Worm (Caenorhabditis elegans) whole organism, mixed stage, embryonic: Measurements from ENCODE around the gene rml-1.

Source experiments
- M03D4.4 ChIP-seq: sonication (generic microtip); optimal IDR thresholded peaks from 2 replicates; lab custom pipeline; 2017; ENCODE audit warnings: mild to moderate bottlenecking, missing genetic modification characterization, missing compliant biosample characterization
- bed-3 ChIP-seq: fragments of 200-800 bp; sonication (Bioruptor generic); optimal IDR thresholded peaks from 3 replicates; lab custom pipeline; 2018; ENCODE audit warnings: mild to moderate bottlenecking, missing genetic modification characterization, moderate library complexity, missing compliant biosample characterization
- ceh-39 ChIP-seq: fragments of 150-350 bp; optimal IDR thresholded peaks from 2 replicates; lab custom pipeline; 2014; ENCODE audit warnings: missing biosample characterization, missing genetic modification characterization
- ceh-43 ChIP-seq: fragments of 200-800 bp; sonication (Bioruptor generic); optimal IDR thresholded peaks from 2 replicates; lab custom pipeline; 2018; ENCODE audit warnings: mild to moderate bottlenecking, missing genetic modification characterization, moderate library complexity, missing compliant biosample characterization
- ceh-83 ChIP-seq: fragments of 200-800 bp; sonication (Bioruptor generic); optimal IDR thresholded peaks from 2 replicates; lab custom pipeline; 2018; ENCODE audit warnings: mild to moderate bottlenecking, missing genetic modification characterization, missing compliant biosample characterization
- ces-1 ChIP-seq: fragments of 150-350 bp; optimal IDR thresholded peaks from 2 replicates; lab custom pipeline; 2014; ENCODE audit warnings: missing biosample characterization, missing genetic modification reagents, missing genetic modification characterization
- cnd-1 ChIP-seq: fragments of 200-800 bp; sonication (Bioruptor generic); optimal IDR thresholded peaks from 2 replicates; lab custom pipeline; 2018; ENCODE audit warnings: mild to moderate bottlenecking, missing genetic modification characterization, missing compliant biosample characterization
- drap-1 ChIP-seq: fragments of 200-800 bp; sonication (Bioruptor generic); optimal IDR thresholded peaks from 3 replicates; lab custom pipeline; 2018; ENCODE audit warnings: mild to moderate bottlenecking, missing genetic modification characterization, missing compliant biosample characterization
- elt-1 ChIP-seq: sonication (generic microtip); optimal IDR thresholded peaks from 2 replicates; lab custom pipeline; 2017; ENCODE audit warnings: missing genetic modification characterization, mild to moderate bottlenecking, missing compliant biosample characterization, antibody characterized with exemption, moderate library complexity, borderline replicate concordance; ENCODE audit not compliant: insufficient read depth
- elt-3 ChIP-seq: fragments of 150-350 bp; optimal IDR thresholded peaks from 2 replicates; lab custom pipeline; 2014; ENCODE audit warnings: missing biosample characterization, missing genetic modification characterization
- flh-1 ChIP-seq: fragments of 200-800 bp; sonication (Bioruptor generic); optimal IDR thresholded peaks from 2 replicates; lab custom pipeline; 2018; ENCODE audit warnings: mild to moderate bottlenecking, missing genetic modification characterization, moderate library complexity, missing compliant biosample characterization
- ham-2 ChIP-seq: fragments of 200-800 bp; sonication (Bioruptor generic); optimal IDR thresholded peaks from 2 replicates; lab custom pipeline; 2018; ENCODE audit warnings: mild to moderate bottlenecking, missing genetic modification characterization, missing compliant biosample characterization
- hlh-1 ChIP-seq: fragments of 150-350 bp; optimal IDR thresholded peaks from 2 replicates; lab custom pipeline; 2014; ENCODE audit warnings: missing biosample characterization, missing genetic modification reagents, missing genetic modification characterization
- lin-13 ChIP-seq: fragments of 150-350 bp; optimal IDR thresholded peaks from 2 replicates; lab custom pipeline; 2014; ENCODE audit warnings: missing biosample characterization, missing genetic modification characterization
- lin-32 ChIP-seq: fragments of 200-800 bp; sonication (Bioruptor generic); optimal IDR thresholded peaks from 2 replicates; lab custom pipeline; 2018; ENCODE audit warnings: mild to moderate bottlenecking, missing genetic modification characterization, missing compliant biosample characterization
- mab-5 ChIP-seq: fragments of 150-350 bp; optimal IDR thresholded peaks from 2 replicates; lab custom pipeline; 2014; ENCODE audit warnings: missing biosample characterization, missing genetic modification characterization
- mep-1 ChIP-seq: fragments of 150-350 bp; optimal IDR thresholded peaks from 2 replicates; lab custom pipeline; 2017; ENCODE audit warnings: missing biosample characterization, missing genetic modification reagents, missing genetic modification characterization, inconsistent platforms
- mls-2 ChIP-seq: sonication (generic microtip); optimal IDR thresholded peaks from 2 replicates; lab custom pipeline; 2016; ENCODE audit warnings: mild to moderate bottlenecking, missing genetic modification characterization, moderate library complexity, missing compliant biosample characterization
- nhr-12 ChIP-seq: fragments of 150-350 bp; optimal IDR thresholded peaks from 2 replicates; lab custom pipeline; 2014; ENCODE audit warnings: missing biosample characterization, missing genetic modification characterization
- nhr-2 ChIP-seq: fragments of 150-350 bp; optimal IDR thresholded peaks from 2 replicates; lab custom pipeline; 2014; ENCODE audit warnings: missing biosample characterization, missing genetic modification characterization
- nhr-237 ChIP-seq: fragments of 150-350 bp; optimal IDR thresholded peaks from 2 replicates; lab custom pipeline; 2014; ENCODE audit warnings: missing biosample characterization, missing genetic modification characterization
- nhr-28 ChIP-seq: fragments of 150-350 bp; optimal IDR thresholded peaks from 2 replicates; lab custom pipeline; 2014; ENCODE audit warnings: missing biosample characterization, missing genetic modification characterization
- nhr-76 ChIP-seq: sonication (generic microtip); optimal IDR thresholded peaks from 2 replicates; lab custom pipeline; 2017; ENCODE audit warnings: missing biosample characterization, missing genetic modification characterization
- pha-4 ChIP-seq: fragments of 150-350 bp; optimal IDR thresholded peaks from 2 replicates; lab custom pipeline; 2018; ENCODE audit warnings: missing biosample characterization, missing genetic modification reagents, missing genetic modification characterization
- sem-2 ChIP-seq: fragments of 200-800 bp; sonication (Bioruptor generic); optimal IDR thresholded peaks from 2 replicates; lab custom pipeline; 2018; ENCODE audit warnings: mild to moderate bottlenecking, missing genetic modification characterization, missing compliant biosample characterization
- sptf-1 ChIP-seq: sonication (generic microtip); optimal IDR thresholded peaks from 2 replicates; lab custom pipeline; 2017; ENCODE audit warnings: mild to moderate bottlenecking, missing genetic modification characterization, moderate library complexity, missing compliant biosample characterization
- tbx-8 ChIP-seq: fragments of 200-800 bp; sonication (Bioruptor generic); optimal IDR thresholded peaks from 2 replicates; lab custom pipeline; 2018; ENCODE audit warnings: mild to moderate bottlenecking, missing genetic modification characterization, moderate library complexity, missing compliant biosample characterization
- unc-62 ChIP-seq: fragments of 150-350 bp; optimal IDR thresholded peaks from 2 replicates; lab custom pipeline; 2014; ENCODE audit warnings: missing biosample characterization, missing genetic modification reagents, missing genetic modification characterization
- zip-8 ChIP-seq: fragments of 150-350 bp; optimal IDR thresholded peaks from 2 replicates; lab custom pipeline; 2014; ENCODE audit warnings: missing biosample characterization, missing genetic modification characterization
- ztf-11 ChIP-seq: fragments of 150-350 bp; optimal IDR thresholded peaks from 2 replicates; lab custom pipeline; 2014; ENCODE audit warnings: missing biosample characterization, missing genetic modification characterization

rml-1 gene

DNA sequence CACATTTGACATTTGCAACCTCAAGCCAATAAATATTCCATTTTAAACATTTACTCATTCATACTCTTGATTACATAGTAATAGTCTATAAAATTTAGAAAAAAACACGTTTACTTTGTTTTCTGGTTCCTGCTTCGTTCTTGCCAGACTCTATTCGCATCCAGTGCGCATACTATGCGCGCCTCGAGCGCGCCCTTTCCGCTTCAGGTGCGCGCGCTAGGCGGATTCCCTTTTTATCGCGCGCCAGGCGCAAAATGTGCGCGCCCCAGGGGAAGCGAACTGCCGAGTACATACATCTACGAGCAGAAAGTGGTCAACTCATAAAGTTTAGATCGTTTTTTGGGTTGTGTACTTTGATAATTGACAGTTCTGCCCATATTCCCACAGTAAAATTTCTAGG, 26.5 kb downstream of the rml-1 start:
- no peak for TF ChIP-seq elt-3 (tag; lab: Kevin White, UChicago)
- no peak for TF ChIP-seq tbx-8 (GFP tag; lab: Kevin White, UChicago)
- TF ChIP-seq nhr-237 (tag; lab: Kevin White, UChicago), result no peak
- TF ChIP-seq ceh-39, result no peak
- no peak for TF ChIP-seq lin-32 (GFP tag; lab: Kevin White, UChicago)
- no peak for TF ChIP-seq mep-1 (tag; lab: Kevin White, UChicago)
- no peak for TF ChIP-seq nhr-28
- TF ChIP-seq mls-2 (tag; lab: Kevin White, UChicago), result no peak
- no peak for TF ChIP-seq sem-2 (GFP tag; lab: Kevin White, UChicago)
- TF ChIP-seq ceh-43 (GFP tag; lab: Kevin White, UChicago), result no peak
- no peak for TF ChIP-seq ham-2 (GFP tag; lab: Kevin White, UChicago)
- TF ChIP-seq ceh-83, result no peak
- TF ChIP-seq flh-1 (GFP tag; lab: Kevin White, UChicago), result no peak

- TF ChIP-seq ceh-43 (GFP tag; lab: Kevin White, UChicago) (no peak), lin-13 (tag; lab: Kevin White, UChicago) (no peak), cnd-1 (tag; lab: Kevin White, UChicago) (no peak), nhr-28 (no peak), ztf-11 (tag; lab: Kevin White, UChicago) (no peak), sptf-1 (tag; lab: Kevin White, UChicago) (no peak), nhr-12 (tag; lab: Kevin White, UChicago) (no peak), zip-8 (tag; lab: Kevin White, UChicago) (no peak), ceh-83 (no peak), tbx-8 (GFP tag; lab: Kevin White, UChicago) (no peak), drap-1 (GFP tag; lab: Kevin White, UChicago) (no peak), unc-62 (GFP tag; lab: Kevin White, UChicago) (no peak)
Measured at ce11 chrIII:13735008-13735407, 32.9 kb downstream of the rml-1 start, which contains the start of gene W06F12.3. Gene W06F12.3, plus strand, starts transcription at chrIII:13735030.

- TF ChIP-seq ceh-43 (GFP tag; lab: Kevin White, UChicago) (no peak), M03D4.4 (tag; lab: Kevin White, UChicago) (no peak), nhr-76 (tag; lab: Kevin White, UChicago) (no peak), sem-2 (GFP tag; lab: Kevin White, UChicago) (no peak), ceh-39 (no peak), unc-62 (GFP tag; lab: Kevin White, UChicago) (no peak), drap-1 (GFP tag; lab: Kevin White, UChicago) (no peak), nhr-237 (tag; lab: Kevin White, UChicago) (no peak)
Measured at ce11 chrIII:13733833-13734232, 34.1 kb downstream of the rml-1 start.

ce11 chrIII:13732665-13733064, 35.2 kb downstream of the rml-1 start:
- TF ChIP-seq lin-32 (GFP tag; lab: Kevin White, UChicago) (no peak), unc-62 (GFP tag; lab: Kevin White, UChicago) (no peak), pha-4 (tag; lab: Kevin White, UChicago) (peak; percentile 49)

- TF ChIP-seq ces-1 (GFP tag; lab: Kevin White, UChicago), result no peak
- TF ChIP-seq tbx-8 (GFP tag; lab: Kevin White, UChicago), result no peak
- TF ChIP-seq hlh-1 (tag; lab: Kevin White, UChicago), result no peak
- TF ChIP-seq elt-3 (tag; lab: Kevin White, UChicago), result no peak
- no peak for TF ChIP-seq mab-5 (tag; lab: Kevin White, UChicago)
- TF ChIP-seq bed-3 (GFP tag; lab: Kevin White, UChicago), result no peak
- TF ChIP-seq elt-1 (tag; lab: Kevin White, UChicago), result no peak
- no peak for TF ChIP-seq nhr-76 (tag; lab: Kevin White, UChicago)
- no peak for TF ChIP-seq mls-2 (tag; lab: Kevin White, UChicago)
- TF ChIP-seq ceh-43 (GFP tag; lab: Kevin White, UChicago), result no peak
- no peak for TF ChIP-seq nhr-237 (tag; lab: Kevin White, UChicago)
- no peak for TF ChIP-seq sem-2 (GFP tag; lab: Kevin White, UChicago)
- TF ChIP-seq flh-1 (GFP tag; lab: Kevin White, UChicago), result no peak
- TF ChIP-seq cnd-1 (tag; lab: Kevin White, UChicago), result no peak
- no peak for TF ChIP-seq lin-13 (tag; lab: Kevin White, UChicago)
- TF ChIP-seq nhr-2 (tag; lab: Kevin White, UChicago), result no peak
Measured at ce11 chrIII:13731589-13731988, 36.3 kb downstream of the rml-1 start, which contains the start of gene W06F12.2. Gene W06F12.2, minus strand, starts transcription at chrIII:13731689.
